Fruit fly (Drosophila melanogaster) whole organism, embryonic: Measurements from ENCODE around the gene Ddc.

Experiments used
- Abd-B ChIP-seq: fragments of 200-800 bp; sonication (Bioruptor generic); optimal IDR thresholded peaks from 2 replicates; lab custom pipeline; 2018; ENCODE audit warnings: missing biosample characterization, mild to moderate bottlenecking, missing genetic modification characterization, moderate library complexity
- Adf1 ChIP-seq: fragments of 200-800 bp; sonication (Bioruptor generic); IDR thresholded peaks from 2 replicates; pipeline ENCODE4 v1.3.6; 2022; ENCODE audit warnings: missing biosample characterization, missing genetic modification characterization
- Atf-2 ChIP-seq: fragments of 200-800 bp; sonication (Bioruptor generic); optimal IDR thresholded peaks from 2 replicates; lab custom pipeline; 2016; ENCODE audit warnings: missing biosample characterization, missing genetic modification characterization
- BEAF-32 ChIP-seq: fragments of 200-800 bp; sonication (Bioruptor generic); optimal IDR thresholded peaks from 3 replicates; lab custom pipeline; 2017; ENCODE audit warnings: missing biosample characterization, missing genetic modification characterization, mild to moderate bottlenecking, moderate library complexity, missing genetic modification reagents
- CG11398 ChIP-seq: fragments of 200-800 bp; sonication (Bioruptor generic); optimal IDR thresholded peaks from 2 replicates; lab custom pipeline; 2016; ENCODE audit warnings: missing biosample characterization, missing genetic modification characterization
- CG12071 ChIP-seq: fragments of 200-800 bp; sonication (Bioruptor generic); optimal IDR thresholded peaks from 3 replicates; lab custom pipeline; 2018; ENCODE audit warnings: missing biosample characterization, mild to moderate bottlenecking, missing genetic modification characterization
- CG13424 ChIP-seq: fragments of 200-800 bp; sonication (Bioruptor generic); optimal IDR thresholded peaks from 2 replicates; lab custom pipeline; 2019; ENCODE audit warnings: missing biosample characterization, mild to moderate bottlenecking, missing genetic modification characterization, moderate library complexity
- CG15269 ChIP-seq: fragments of 200-800 bp; sonication (Bioruptor generic); optimal IDR thresholded peaks from 2 replicates; lab custom pipeline; 2018; ENCODE audit warnings: missing biosample characterization, mild to moderate bottlenecking, missing genetic modification characterization, moderate library complexity
- CG15514 ChIP-seq: fragments of 200-800 bp; sonication (Bioruptor generic); optimal IDR thresholded peaks from 3 replicates; lab custom pipeline; 2017; ENCODE audit warnings: missing biosample characterization, missing genetic modification characterization, mild to moderate bottlenecking, moderate library complexity, missing genetic modification reagents
- CG1602 ChIP-seq: fragments of 200-800 bp; sonication (Bioruptor generic); optimal IDR thresholded peaks from 3 replicates; lab custom pipeline; 2016; ENCODE audit warnings: missing biosample characterization, missing genetic modification characterization
- CG17186 ChIP-seq: fragments of 200-800 bp; sonication (Bioruptor generic); optimal IDR thresholded peaks from 3 replicates; lab custom pipeline; 2017; ENCODE audit warnings: missing biosample characterization, missing genetic modification reagents, missing genetic modification characterization
- CG31388 ChIP-seq: fragments of 200-800 bp; sonication (Bioruptor generic); optimal IDR thresholded peaks from 2 replicates; lab custom pipeline; 2016; ENCODE audit warnings: missing biosample characterization, missing genetic modification characterization
- CG3407 ChIP-seq: fragments of 200-800 bp; sonication (Bioruptor generic); optimal IDR thresholded peaks from 2 replicates; lab custom pipeline; 2018; ENCODE audit warnings: missing biosample characterization, mild to moderate bottlenecking, missing genetic modification characterization
- CG3847 ChIP-seq: fragments of 200-800 bp; sonication (Bioruptor generic); IDR thresholded peaks from 2 replicates; pipeline ENCODE4 v1.3.6; 2022; ENCODE audit warnings: missing biosample characterization, missing genetic modification characterization
- CG7963 ChIP-seq: fragments of 200-800 bp; sonication (Bioruptor generic); IDR thresholded peaks from 3 replicates; pipeline ENCODE4 v1.3.6; 2022; ENCODE audit warnings: missing biosample characterization, missing genetic modification characterization; ENCODE audit not compliant: partially characterized antibody
- CG9797 ChIP-seq: fragments of 200-800 bp; sonication (Bioruptor generic); optimal IDR thresholded peaks from 3 replicates; lab custom pipeline; 2018; ENCODE audit warnings: missing biosample characterization, mild to moderate bottlenecking, missing genetic modification characterization
- D19A ChIP-seq: fragments of 200-800 bp; optimal IDR thresholded peaks from 3 replicates; lab custom pipeline; 2019; ENCODE audit warnings: missing biosample characterization, mild to moderate bottlenecking, missing genetic modification characterization, moderate library complexity
- Dad ChIP-seq: fragments of 200-800 bp; sonication (Bioruptor generic); optimal IDR thresholded peaks from 3 replicates; lab custom pipeline; 2016; ENCODE audit warnings: missing biosample characterization, missing genetic modification characterization
- Dp ChIP-seq: fragments of 200-800 bp; sonication (Bioruptor generic); optimal IDR thresholded peaks from 2 replicates; lab custom pipeline; 2018; ENCODE audit warnings: missing biosample characterization, mild to moderate bottlenecking, missing genetic modification characterization, moderate library complexity
- Fer3 ChIP-seq: fragments of 200-800 bp; sonication (Bioruptor generic); optimal IDR thresholded peaks from 2 replicates; lab custom pipeline; 2018; ENCODE audit warnings: missing biosample characterization, mild to moderate bottlenecking, missing genetic modification characterization, moderate library complexity
- HmgD ChIP-seq: fragments of 200-800 bp; sonication (Bioruptor generic); optimal IDR thresholded peaks from 3 replicates; lab custom pipeline; 2016; ENCODE audit warnings: missing biosample characterization, missing genetic modification characterization
- Myb ChIP-seq: fragments of 200-800 bp; sonication (Bioruptor generic); optimal IDR thresholded peaks from 2 replicates; lab custom pipeline; 2016; ENCODE audit warnings: missing biosample characterization, missing genetic modification characterization
- Nf-YA ChIP-seq: fragments of 200-800 bp; sonication (Bioruptor generic); IDR thresholded peaks from 2 replicates; pipeline ENCODE4 v1.3.6; 2022; ENCODE audit warnings: missing biosample characterization, missing genetic modification characterization
- PHDP ChIP-seq: fragments of 200-800 bp; sonication (Bioruptor generic); optimal IDR thresholded peaks from 3 replicates; lab custom pipeline; 2018; ENCODE audit warnings: missing biosample characterization, mild to moderate bottlenecking, missing genetic modification characterization, moderate library complexity
- Pdp1 ChIP-seq, 2 experiments: fragments of 200-800 bp; sonication (Bioruptor generic); optimal IDR thresholded peaks; 3 replicates each; lab custom pipeline; 2016; ENCODE audit warnings: missing biosample characterization in 2 of 2, missing genetic modification characterization in 2 of 2, mild to moderate bottlenecking in 1 of 2, moderate library complexity in 1 of 2
- Ravus ChIP-seq: fragments of 200-800 bp; sonication (Bioruptor generic); IDR thresholded peaks from 2 replicates; pipeline ENCODE4 v1.3.6; 2022; ENCODE audit warnings: missing biosample characterization, missing genetic modification characterization
- Spps ChIP-seq: fragments of 200-800 bp; sonication (Bioruptor generic); optimal IDR thresholded peaks from 2 replicates; lab custom pipeline; 2018; ENCODE audit warnings: missing biosample characterization, mild to moderate bottlenecking, missing genetic modification characterization
- YL-1 ChIP-seq: fragments of 200-800 bp; sonication (Bioruptor generic); optimal IDR thresholded peaks from 3 replicates; lab custom pipeline; 2017; ENCODE audit warnings: missing biosample characterization, mild to moderate bottlenecking, missing genetic modification characterization
- aop ChIP-seq: fragments of 200-800 bp; sonication (Bioruptor generic); IDR thresholded peaks from 2 replicates; pipeline ENCODE4 v1.3.6; 2022; ENCODE audit warnings: missing biosample characterization, missing genetic modification characterization
- caup ChIP-seq: fragments of 200-800 bp; sonication (Bioruptor generic); optimal IDR thresholded peaks from 3 replicates; lab custom pipeline; 2017; ENCODE audit warnings: missing biosample characterization, mild to moderate bottlenecking, missing genetic modification characterization, moderate library complexity; ENCODE audit not compliant: severe bottlenecking
- dati ChIP-seq: fragments of 200-800 bp; sonication (Bioruptor generic); IDR thresholded peaks from 2 replicates; pipeline ENCODE4 v1.3.6; 2022; ENCODE audit warnings: missing biosample characterization, missing genetic modification characterization
- esg ChIP-seq: fragments of 200-800 bp; sonication (Bioruptor generic); conservative IDR thresholded peaks from 2 replicates; pipeline ENCODE4 v1.3.6; 2022; ENCODE audit warnings: missing biosample characterization, missing genetic modification characterization
- ewg ChIP-seq: fragments of 200-800 bp; sonication (Bioruptor generic); optimal IDR thresholded peaks from 3 replicates; lab custom pipeline; 2017; ENCODE audit warnings: mild to moderate bottlenecking, missing biosample characterization, missing genetic modification reagents, missing genetic modification characterization
- gt ChIP-seq: fragments of 200-800 bp; sonication (Bioruptor generic); IDR thresholded peaks from 2 replicates; pipeline ENCODE4 v1.3.6; 2022; ENCODE audit warnings: missing biosample characterization, missing genetic modification characterization
- jing ChIP-seq: fragments of 200-800 bp; sonication (Bioruptor generic); optimal IDR thresholded peaks from 2 replicates; lab custom pipeline; 2018; ENCODE audit warnings: missing biosample characterization, mild to moderate bottlenecking, missing genetic modification characterization
- maf-S ChIP-seq: fragments of 200-800 bp; sonication (Bioruptor generic); optimal IDR thresholded peaks from 2 replicates; lab custom pipeline; 2016; ENCODE audit warnings: missing biosample characterization, missing genetic modification characterization
- mam ChIP-seq: fragments of 200-800 bp; sonication (Bioruptor generic); optimal IDR thresholded peaks from 3 replicates; lab custom pipeline; 2016; ENCODE audit warnings: missing biosample characterization, missing genetic modification characterization
- nau ChIP-seq: fragments of 200-800 bp; sonication (Bioruptor generic); optimal IDR thresholded peaks from 3 replicates; lab custom pipeline; 2017; ENCODE audit warnings: missing biosample characterization, mild to moderate bottlenecking, missing genetic modification characterization, missing genetic modification reagents
- nmo ChIP-seq: fragments of 200-800 bp; sonication (Bioruptor generic); optimal IDR thresholded peaks from 2 replicates; lab custom pipeline; 2018; ENCODE audit warnings: missing biosample characterization, mild to moderate bottlenecking, missing genetic modification characterization, moderate library complexity
- pb ChIP-seq: fragments of 200-800 bp; sonication (Bioruptor generic); optimal IDR thresholded peaks from 3 replicates; lab custom pipeline; 2016; ENCODE audit warnings: missing biosample characterization, missing genetic modification characterization
- pnt ChIP-seq: fragments of 200-800 bp; sonication (Bioruptor generic); optimal IDR thresholded peaks from 3 replicates; lab custom pipeline; 2016; ENCODE audit warnings: missing biosample characterization, missing genetic modification characterization
- run ChIP-seq: fragments of 200-800 bp; sonication (Bioruptor generic); optimal IDR thresholded peaks from 3 replicates; lab custom pipeline; 2018; ENCODE audit warnings: missing biosample characterization, mild to moderate bottlenecking, missing genetic modification characterization
- scrt ChIP-seq: fragments of 200-800 bp; sonication (Bioruptor generic); optimal IDR thresholded peaks from 2 replicates; lab custom pipeline; 2018; ENCODE audit warnings: missing biosample characterization, mild to moderate bottlenecking, missing genetic modification characterization, moderate library complexity
- tgo ChIP-seq: fragments of 200-800 bp; sonication (Bioruptor generic); IDR thresholded peaks from 3 replicates; pipeline ENCODE4 v1.3.6; 2022; ENCODE audit warnings: missing biosample characterization, missing genetic modification characterization
- toy ChIP-seq: fragments of 200-800 bp; sonication (Bioruptor generic); IDR thresholded peaks from 2 replicates; pipeline ENCODE4 v1.3.6; 2022; ENCODE audit warnings: missing biosample characterization, missing genetic modification characterization
- trem ChIP-seq: fragments of 200-800 bp; optimal IDR thresholded peaks from 3 replicates; lab custom pipeline; 2019; ENCODE audit warnings: missing biosample characterization, mild to moderate bottlenecking, missing genetic modification characterization, moderate library complexity
- trh ChIP-seq: fragments of 200-800 bp; sonication (Bioruptor generic); optimal IDR thresholded peaks from 2 replicates; lab custom pipeline; 2016; ENCODE audit warnings: missing biosample characterization, missing genetic modification characterization
- unc-4 ChIP-seq: fragments of 200-800 bp; sonication (Bioruptor generic); IDR thresholded peaks from 2 replicates; pipeline ENCODE4 v1.3.6; 2022; ENCODE audit warnings: missing biosample characterization, missing genetic modification characterization; ENCODE audit not compliant: partially characterized antibody

Gene Ddc

DNA sequence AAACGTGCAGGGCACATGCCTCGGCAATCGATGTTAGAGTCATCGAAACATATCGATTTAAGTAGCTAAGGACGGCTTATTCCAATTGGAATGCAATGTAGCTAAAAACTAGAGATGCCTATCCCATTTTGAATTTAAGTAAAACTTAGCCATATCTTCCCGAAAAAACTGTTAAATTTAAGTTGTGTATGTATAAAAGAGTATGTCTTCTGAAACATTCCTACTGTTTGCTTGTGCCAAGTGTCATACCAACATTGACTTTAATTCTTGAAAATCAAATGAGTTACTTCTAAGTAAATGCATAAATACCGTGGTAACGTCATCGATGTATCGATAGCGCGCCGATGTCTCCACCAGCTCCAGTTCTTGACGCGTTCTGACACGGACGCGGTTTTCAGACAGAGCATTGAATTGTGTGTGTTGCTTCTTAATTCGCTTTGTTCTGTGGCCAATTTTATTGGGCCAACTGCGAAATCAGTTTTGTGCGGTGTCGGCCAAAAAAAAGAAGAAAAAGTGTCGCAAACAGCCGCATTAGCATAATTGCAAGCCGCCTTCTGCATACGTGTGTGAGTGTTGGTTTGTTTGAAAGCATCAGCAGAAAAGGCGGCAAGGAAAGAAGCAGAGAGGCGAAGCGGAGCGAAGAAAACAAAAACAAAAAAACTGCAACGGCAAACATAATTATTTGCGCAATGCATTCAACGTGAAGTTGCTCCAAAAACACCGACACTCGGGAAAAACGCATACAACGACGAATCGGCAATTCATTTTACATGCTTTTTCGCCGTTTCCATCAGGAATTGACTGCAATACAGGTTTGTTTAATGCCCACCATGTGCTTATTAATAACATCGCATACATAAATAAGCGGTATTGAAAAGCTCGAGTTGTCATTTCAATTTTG, 13.6 kb upstream of the Ddc start, which contains the start of gene brat:
brat (plus strand) TSS at position 352 of the 901 bp plus-strand sequence.
- TF ChIP-seq trh (GFP tag; lab: Kevin White, UChicago) (no peak), CG15269 (tag; lab: Kevin White, UChicago) (peak; percentile 0), CG31388 (GFP tag; lab: Kevin White, UChicago) (no peak), unc-4 (GFP tag; lab: Robert Waterston, UW) (peak; percentile 89), nmo (peak; percentile 82), CG1602 (GFP tag; lab: Kevin White, UChicago) (peak; percentile 38), D19A (tag; lab: Kevin White, UChicago) (peak; percentile 64), Nf-YA (GFP tag; lab: Robert Waterston, UW) (no peak), CG7963 (GFP tag; lab: Robert Waterston, UW) (peak; percentile 78), Fer3 (tag; lab: Kevin White, UChicago) (peak; percentile 44), pb (GFP tag; lab: Kevin White, UChicago) (no peak), Atf-2 (GFP tag; lab: Kevin White, UChicago) (peak; percentile 44), CG15514 (GFP tag; lab: Kevin White, UChicago) (peak; percentile 88), CG9797 (GFP tag; lab: Kevin White, UChicago) (peak; percentile 27), caup (GFP tag; lab: Kevin White, UChicago) (no peak), HmgD (GFP tag; lab: Kevin White, UChicago) (peak; percentile 55), maf-S (peak; percentile 69), pnt (GFP tag; lab: Kevin White, UChicago) (peak; percentile 59), Ravus (GFP tag; lab: Robert Waterston, UW) (no peak), esg (GFP tag; lab: Robert Waterston, UW) (no peak; the same call in 1 of the 2 replicates), CG17186 (peak; percentile 46), BEAF-32 (GFP tag; lab: Kevin White, UChicago) (peak; percentile 96), dati (GFP tag; lab: Robert Waterston, UW) (no peak), CG3407 (GFP tag; lab: Kevin White, UChicago) (no peak), Dp (peak; percentile 40), Adf1 (GFP tag; lab: Robert Waterston, UW) (0 out of 2 replicates have a peak, but pooled peaks have one; percentile 12), mam (GFP tag; lab: Kevin White, UChicago) (peak; percentile 73), scrt (no peak), run (no peak), CG13424 (tag; lab: Kevin White, UChicago) (peak; percentile 64), nau (GFP tag; lab: Kevin White, UChicago) (no peak), toy (GFP tag; lab: Robert Waterston, UW) (no peak), Myb (GFP tag; lab: Kevin White, UChicago) (peak; percentile 62), CG11398 (GFP tag; lab: Kevin White, UChicago) (peak; percentile 13), CG12071 (GFP tag; lab: Kevin White, UChicago) (no peak), jing (GFP tag; lab: Kevin White, UChicago) (no peak), ewg (GFP tag; lab: Kevin White, UChicago) (peak; percentile 3), CG3847 (GFP tag; lab: Robert Waterston, UW) (peak; percentile 56), tgo (GFP tag; lab: Robert Waterston, UW) (no peak), YL-1 (GFP tag; lab: Kevin White, UChicago) (peak; percentile 40), trem (peak; percentile 85), PHDP (peak; percentile 40), Spps (no peak), Dad (GFP tag; lab: Kevin White, UChicago) (peak; percentile 37), gt (GFP tag; lab: Robert Waterston, UW) (no peak), Pdp1 (GFP tag; optimal IDR thresholded peaks at IDR 0.05; lab: Kevin White, UChicago) (peak; percentile 50 to 53), aop (GFP tag; lab: Robert Waterston, UW) (no peak), Abd-B (GFP tag; lab: Kevin White, UChicago) (peak; percentile 51)
